Worm (Caenorhabditis elegans): ENCODE data around the gene Y6E2A.7.

ce11 chrV:15769072-15769471 is 49.4 kb downstream of the Y6E2A.7 start, which contains the start of gene F57A10.4:
- TF ChIP-seq him-1 (tag; optimal IDR thresholded peaks at IDR 0.05) (no peak), dao-5 (tag; optimal IDR thresholded peaks at IDR 0.05) (no peak)

All from whole organism, L4/young adult.